Worm (Caenorhabditis elegans): ENCODE measurements around the gene rpl-18.

The rpl-18 gene

ce11 chrIV:13826363-13826762 is 48.7 kb downstream of the rpl-18 start (continued):
- TF ChIP-seq swsn-7 (tag; optimal IDR thresholded peaks at IDR 0.05) (peak; percentile 47), grh-1 (GFP tag; IDR thresholded peaks at IDR 0.05) (no peak)

- TF ChIP-seq nhr-20 (tag; optimal IDR thresholded peaks at IDR 0.05): no peak
- TF ChIP-seq dsc-1 (tag; optimal IDR thresholded peaks at IDR 0.05): no peak
- TF ChIP-seq sox-4 (tag; optimal IDR thresholded peaks at IDR 0.05): no peak
- no peak for TF ChIP-seq nhr-11 (tag; optimal IDR thresholded peaks at IDR 0.05)
- TF ChIP-seq fkh-8 (tag; optimal IDR thresholded peaks at IDR 0.05): no peak
- TF ChIP-seq nhr-237 (tag; optimal IDR thresholded peaks at IDR 0.05): no peak
- no peak for TF ChIP-seq C16A3.4 (tag; optimal IDR thresholded peaks at IDR 0.05)
- no peak for TF ChIP-seq C34B4.2 (tag; optimal IDR thresholded peaks at IDR 0.05)
- no peak for TF ChIP-seq nhr-77 (tag; optimal IDR thresholded peaks at IDR 0.05)
- no peak for TF ChIP-seq lsy-2 (tag; optimal IDR thresholded peaks at IDR 0.05)
- no peak for TF ChIP-seq nhr-28 (tag; optimal IDR thresholded peaks at IDR 0.05)
- no peak for TF ChIP-seq Y116A8C.19 (tag; optimal IDR thresholded peaks at IDR 0.05; ENCODE audit: borderline replicate concordance)
Measured at ce11 chrIV:13827586-13827985, 49.9 kb downstream of the rpl-18 start, which contains the start of gene rga-5. Gene rga-5, plus strand, starts transcription at chrIV:13827886.

All from whole organism, L1 larva.